Worm (Caenorhabditis elegans) whole organism, midembryonic: ENCODE results near the gene srsx-15.

Experiments used
- klf-2 ChIP-seq: fragments of 200-800 bp; sonication (Bioruptor generic); conservative IDR thresholded peaks from 2 replicates; pipeline ENCODE4 v1.3.6; 2022; ENCODE audit warnings: missing genetic modification reagents, missing genetic modification characterization, missing compliant biosample characterization
- tab-1 ChIP-seq: fragments of 200-800 bp; sonication (Bioruptor generic); IDR thresholded peaks from 2 replicates; pipeline ENCODE4 v1.3.6; 2022; ENCODE audit warnings: missing genetic modification characterization, missing compliant biosample characterization
- ztf-29 ChIP-seq: fragments of 200-800 bp; sonication (Bioruptor generic); IDR thresholded peaks from 2 replicates; pipeline ENCODE4 v1.3.6; 2022; ENCODE audit warnings: missing genetic modification reagents, missing genetic modification characterization, missing compliant biosample characterization

- TF ChIP-seq klf-2 (GFP tag; lab: Robert Waterston, UW) (no peak), tab-1 (GFP tag; lab: Robert Waterston, UW) (no peak), ztf-29 (GFP tag; lab: Robert Waterston, UW) (no peak)
Measured at ce11 chrIV:5662073-5662472, 38.5 kb upstream of the srsx-15 start.
